Fruit fly (Drosophila melanogaster): ENCODE measurements around the gene Pdxk.

The Pdxk gene

dm6 chr3L:9381602-9382001, 21.5 kb downstream of the Pdxk start, which contains the start of gene Hsp23:
Gene Hsp23, plus strand, starts transcription at chr3L:9381882.
- peak; percentile 12 for TF ChIP-seq CG32264 (GFP tag; optimal IDR thresholded peaks at IDR 0.05)
- TF ChIP-seq brk (GFP tag; optimal IDR thresholded peaks at IDR 0.05) = peak; percentile 71
- peak; percentile 6 for TF ChIP-seq sage (GFP tag; optimal IDR thresholded peaks at IDR 0.05)
- peak; percentile 53 for TF ChIP-seq OdsH (GFP tag; optimal IDR thresholded peaks at IDR 0.05)
- TF ChIP-seq dsf (GFP tag; optimal IDR thresholded peaks at IDR 0.05; ENCODE audit: borderline replicate concordance) = no peak
- TF ChIP-seq Hr83 (GFP tag; optimal IDR thresholded peaks at IDR 0.05; ENCODE audit: poor library complexity, severe bottlenecking) = peak; percentile 88
- TF ChIP-seq dl (GFP tag; optimal IDR thresholded peaks at IDR 0.05; ENCODE audit: insufficient read depth in 1 of 2, partially characterized antibody in 2 of 2) = peak in 1 of 2 experiments; percentile 7
- TF ChIP-seq HLH106 (tag; optimal IDR thresholded peaks at IDR 0.05) = peak; percentile 28
- TF ChIP-seq Hnf4 (GFP tag; optimal IDR thresholded peaks at IDR 0.05) = peak; percentile 59
- TF ChIP-seq CrebA (GFP tag; optimal IDR thresholded peaks at IDR 0.05; ENCODE audit: borderline replicate concordance) = peak; percentile 58
- peak; percentile 32 for TF ChIP-seq Jra (GFP tag; optimal IDR thresholded peaks at IDR 0.05)
- TF ChIP-seq Myc (optimal IDR thresholded peaks at IDR 0.05) = no peak
- TF ChIP-seq usp (GFP tag; optimal IDR thresholded peaks at IDR 0.05) = no peak
- TF ChIP-seq psq (GFP tag; optimal IDR thresholded peaks at IDR 0.05) = peak; percentile 66
- TF ChIP-seq woc (GFP tag; optimal IDR thresholded peaks at IDR 0.05) = peak; percentile 26
- TF ChIP-seq sv (GFP tag; optimal IDR thresholded peaks at IDR 0.05) = no peak
- no peak for TF ChIP-seq Rel (GFP tag; optimal IDR thresholded peaks at IDR 0.05)
- TF ChIP-seq Rel (tag; optimal IDR thresholded peaks at IDR 0.05) = peak; percentile 47
- no peak for TF ChIP-seq Mio (GFP tag; optimal IDR thresholded peaks at IDR 0.05)
- TF ChIP-seq GATAd (GFP tag; optimal IDR thresholded peaks at IDR 0.05) = no peak
- peak; percentile 60 for TF ChIP-seq br (GFP tag; optimal IDR thresholded peaks at IDR 0.05)
- TF ChIP-seq Hr78 (GFP tag; optimal IDR thresholded peaks at IDR 0.05) = no peak
- peak; percentile 35 for TF ChIP-seq h (GFP tag; optimal IDR thresholded peaks at IDR 0.05)
- TF ChIP-seq Dif (GFP tag; optimal IDR thresholded peaks at IDR 0.05; ENCODE audit: partially characterized antibody) = peak; percentile 59
- no peak for TF ChIP-seq lola (GFP tag; optimal IDR thresholded peaks at IDR 0.05)
- TF ChIP-seq rgr (GFP tag; optimal IDR thresholded peaks at IDR 0.05) = peak; percentile 37
- TF ChIP-seq dmrt93B (GFP tag; optimal IDR thresholded peaks at IDR 0.05) = no peak
- peak; percentile 27 for TF ChIP-seq Sp1 (GFP tag; optimal IDR thresholded peaks at IDR 0.05)
- TF ChIP-seq jim (GFP tag; optimal IDR thresholded peaks at IDR 0.05) = no peak
- peak; percentile 43 to 45 for TF ChIP-seq foxo (GFP tag; optimal IDR thresholded peaks at IDR 0.05)
- TF ChIP-seq fru (GFP tag; optimal IDR thresholded peaks at IDR 0.05) = peak; percentile 50
- no peak for TF ChIP-seq pan (optimal IDR thresholded peaks at IDR 0.05)
- TF ChIP-seq tai (GFP tag; optimal IDR thresholded peaks at IDR 0.05) = no peak

dm6 chr3L:9383345-9384075, 23.4 kb downstream of the Pdxk start, which contains the start of gene Hsp27:
Gene Hsp27, plus strand, starts transcription at chr3L:9384063.
- TF ChIP-seq pan (optimal IDR thresholded peaks at IDR 0.05) = no peak
- TF ChIP-seq ey (GFP tag; optimal IDR thresholded peaks at IDR 0.05) = peak; percentile 99
- TF ChIP-seq fru (GFP tag; optimal IDR thresholded peaks at IDR 0.05) = peak; percentile 100
- no peak for TF ChIP-seq Myc (optimal IDR thresholded peaks at IDR 0.05)
- peak; percentile 96 for TF ChIP-seq dsf (GFP tag; optimal IDR thresholded peaks at IDR 0.05; ENCODE audit: borderline replicate concordance)
- TF ChIP-seq Hr83 (GFP tag; optimal IDR thresholded peaks at IDR 0.05; ENCODE audit: poor library complexity, severe bottlenecking) = peak; percentile 99
- TF ChIP-seq woc (GFP tag; optimal IDR thresholded peaks at IDR 0.05) = peak; percentile 100
- TF ChIP-seq HLH106 (tag; optimal IDR thresholded peaks at IDR 0.05) = peak; percentile 100
- TF ChIP-seq Jra (GFP tag; optimal IDR thresholded peaks at IDR 0.05) = peak; percentile 98
- TF ChIP-seq Rel (GFP tag; optimal IDR thresholded peaks at IDR 0.05) = peak; percentile 99
- TF ChIP-seq Rel (tag; optimal IDR thresholded peaks at IDR 0.05) = peak; percentile 94
- peak; percentile 100 for TF ChIP-seq br (GFP tag; optimal IDR thresholded peaks at IDR 0.05)
- peak; percentile 96 for TF ChIP-seq tai (GFP tag; optimal IDR thresholded peaks at IDR 0.05)
- TF ChIP-seq rgr (GFP tag; optimal IDR thresholded peaks at IDR 0.05) = peak; percentile 100
- peak; percentile 100 for TF ChIP-seq dmrt93B (GFP tag; optimal IDR thresholded peaks at IDR 0.05)
- no peak for TF ChIP-seq Vsx2 (GFP tag; optimal IDR thresholded peaks at IDR 0.05; ENCODE audit: partially characterized antibody)
- peak; percentile 100 for TF ChIP-seq Sp1 (GFP tag; optimal IDR thresholded peaks at IDR 0.05)
- TF ChIP-seq sv (GFP tag; optimal IDR thresholded peaks at IDR 0.05) = peak; percentile 96
- TF ChIP-seq Mio (GFP tag; optimal IDR thresholded peaks at IDR 0.05) = peak; percentile 93
- TF ChIP-seq Hnf4 (GFP tag; optimal IDR thresholded peaks at IDR 0.05) = peak; percentile 99
- TF ChIP-seq CG9705 (GFP tag; optimal IDR thresholded peaks at IDR 0.05) = peak; percentile 98
- peak; percentile 100 for TF ChIP-seq h (GFP tag; optimal IDR thresholded peaks at IDR 0.05)
- TF ChIP-seq lola (GFP tag; optimal IDR thresholded peaks at IDR 0.05) = no peak
- TF ChIP-seq OdsH (GFP tag; optimal IDR thresholded peaks at IDR 0.05) = peak; percentile 100
- TF ChIP-seq jim (GFP tag; optimal IDR thresholded peaks at IDR 0.05) = peak; percentile 78
- TF ChIP-seq brk (GFP tag; optimal IDR thresholded peaks at IDR 0.05) = peak; percentile 98
- peak; percentile 100 for TF ChIP-seq psq (GFP tag; optimal IDR thresholded peaks at IDR 0.05)
- peak; percentile 99 for TF ChIP-seq sage (GFP tag; optimal IDR thresholded peaks at IDR 0.05)
- TF ChIP-seq usp (GFP tag; optimal IDR thresholded peaks at IDR 0.05) = no peak
- TF ChIP-seq GATAd (GFP tag; optimal IDR thresholded peaks at IDR 0.05) = peak; percentile 96
- no peak for TF ChIP-seq N (GFP tag; optimal IDR thresholded peaks at IDR 0.05)
- TF ChIP-seq Abd-B (GFP tag; optimal IDR thresholded peaks at IDR 0.05) = no peak
- TF ChIP-seq foxo (GFP tag; optimal IDR thresholded peaks at IDR 0.05) = peak; percentile 97 to 100
- peak; percentile 99 for TF ChIP-seq CG32264 (GFP tag; optimal IDR thresholded peaks at IDR 0.05)

Data from whole organism, wandering third instar larva.